Worm (Caenorhabditis elegans) whole organism, late embryonic: Measurements from ENCODE around the gene sri-20.

ENCODE experiments used
- C38D4.7 ChIP-seq: fragments of 200-800 bp; sonication (Bioruptor generic); optimal IDR thresholded peaks from 2 replicates; lab custom pipeline; 2018; ENCODE audit warnings: mild to moderate bottlenecking, missing genetic modification characterization, moderate library complexity, missing compliant biosample characterization
- K02D7.2 ChIP-seq: sonication (generic microtip); optimal IDR thresholded peaks from 2 replicates; lab custom pipeline; 2017; ENCODE audit warnings: mild to moderate bottlenecking, missing genetic modification characterization, missing compliant biosample characterization
- K09A11.1 ChIP-seq: sonication (generic microtip); optimal IDR thresholded peaks from 2 replicates; lab custom pipeline; 2017; ENCODE audit warnings: antibody characterized with exemption, mild to moderate bottlenecking, missing genetic modification characterization, missing compliant biosample characterization; ENCODE audit not compliant: insufficient read depth
- T23F11.4 ChIP-seq: fragments of 200-800 bp; sonication (Bioruptor generic); optimal IDR thresholded peaks from 2 replicates; lab custom pipeline; 2018; ENCODE audit warnings: mild to moderate bottlenecking, missing genetic modification characterization, missing compliant biosample characterization
- Y22D7AL.16 ChIP-seq: sonication (generic microtip); optimal IDR thresholded peaks from 2 replicates; lab custom pipeline; 2016; ENCODE audit warnings: missing genetic modification characterization, missing compliant biosample characterization
- ama-1 ChIP-seq: fragments of 150-350 bp; optimal IDR thresholded peaks from 2 replicates; lab custom pipeline; 2014
- ceh-14 ChIP-seq: sonication (generic microtip); optimal IDR thresholded peaks from 2 replicates; lab custom pipeline; 2016; ENCODE audit warnings: missing genotype, missing genetic modification characterization, missing compliant biosample characterization
- ceh-18 ChIP-seq: sonication (generic microtip); optimal IDR thresholded peaks from 2 replicates; lab custom pipeline; 2016; ENCODE audit warnings: missing genetic modification characterization, missing compliant biosample characterization
- ceh-19 ChIP-seq: fragments of 200-800 bp; sonication (Bioruptor generic); optimal IDR thresholded peaks from 2 replicates; lab custom pipeline; 2018; ENCODE audit warnings: mild to moderate bottlenecking, missing genetic modification characterization, missing compliant biosample characterization
- ceh-2 ChIP-seq: sonication (generic microtip); optimal IDR thresholded peaks from 2 replicates; lab custom pipeline; 2016; ENCODE audit warnings: missing genotype, missing genetic modification characterization, missing compliant biosample characterization
- ceh-24 ChIP-seq: sonication (generic microtip); optimal IDR thresholded peaks from 2 replicates; lab custom pipeline; 2016; ENCODE audit warnings: mild to moderate bottlenecking, missing genetic modification characterization, missing compliant biosample characterization
- ceh-31 ChIP-seq: sonication (generic microtip); optimal IDR thresholded peaks from 2 replicates; lab custom pipeline; 2016; ENCODE audit warnings: missing genetic modification characterization, missing compliant biosample characterization
- ceh-34 ChIP-seq: sonication (generic microtip); optimal IDR thresholded peaks from 2 replicates; lab custom pipeline; 2016; ENCODE audit warnings: mild to moderate bottlenecking, missing genetic modification characterization, missing compliant biosample characterization
- ceh-48 ChIP-seq: sonication (generic microtip); optimal IDR thresholded peaks from 2 replicates; lab custom pipeline; 2016; ENCODE audit warnings: missing genetic modification characterization, inconsistent platforms, missing compliant biosample characterization
- che-1 ChIP-seq: sonication (generic microtip); optimal IDR thresholded peaks from 2 replicates; lab custom pipeline; 2016; ENCODE audit warnings: mild to moderate bottlenecking, missing genetic modification characterization, missing compliant biosample characterization
- ets-4 ChIP-seq: sonication (generic microtip); optimal IDR thresholded peaks from 2 replicates; lab custom pipeline; 2016; ENCODE audit warnings: missing genetic modification characterization, missing compliant biosample characterization
- eyg-1 ChIP-seq: sonication (generic microtip); optimal IDR thresholded peaks from 2 replicates; lab custom pipeline; 2016; ENCODE audit warnings: missing genotype, missing genetic modification characterization, missing compliant biosample characterization
- fkh-6 ChIP-seq: sonication (generic microtip); optimal IDR thresholded peaks from 2 replicates; lab custom pipeline; 2016; ENCODE audit warnings: missing genetic modification characterization, missing compliant biosample characterization
- gmeb-2 ChIP-seq: sonication (generic microtip); optimal IDR thresholded peaks from 2 replicates; lab custom pipeline; 2016; ENCODE audit warnings: missing genetic modification characterization, inconsistent platforms, missing compliant biosample characterization
- hlh-13 ChIP-seq: fragments of 200-800 bp; sonication (Bioruptor generic); optimal IDR thresholded peaks from 2 replicates; lab custom pipeline; 2018; ENCODE audit warnings: mild to moderate bottlenecking, missing genetic modification characterization, missing compliant biosample characterization
- hlh-15 ChIP-seq: sonication (generic microtip); optimal IDR thresholded peaks from 2 replicates; lab custom pipeline; 2016; ENCODE audit warnings: missing genetic modification characterization, missing compliant biosample characterization
- hlh-30 ChIP-seq: sonication (generic microtip); optimal IDR thresholded peaks from 2 replicates; lab custom pipeline; 2017; ENCODE audit warnings: antibody characterized with exemption, missing genetic modification characterization, missing compliant biosample characterization; ENCODE audit not compliant: insufficient read depth
- hlh-8 ChIP-seq: sonication (generic microtip); optimal IDR thresholded peaks from 2 replicates; lab custom pipeline; 2016; ENCODE audit warnings: missing genotype, missing genetic modification characterization, missing compliant biosample characterization
- lim-6 ChIP-seq: sonication (generic microtip); optimal IDR thresholded peaks from 2 replicates; lab custom pipeline; 2016; ENCODE audit warnings: missing genetic modification characterization, missing compliant biosample characterization
- madf-2 ChIP-seq: sonication (generic microtip); optimal IDR thresholded peaks from 2 replicates; lab custom pipeline; 2017; ENCODE audit warnings: missing genetic modification characterization, missing compliant biosample characterization
- mec-3 ChIP-seq: sonication (generic microtip); optimal IDR thresholded peaks from 2 replicates; lab custom pipeline; 2016; ENCODE audit warnings: borderline replicate concordance, missing genetic modification characterization, missing compliant biosample characterization
- nhr-11 ChIP-seq: fragments of 150-350 bp; optimal IDR thresholded peaks from 2 replicates; lab custom pipeline; 2014; ENCODE audit warnings: missing biosample characterization, missing genetic modification characterization
- nhr-232 ChIP-seq: sonication (generic microtip); optimal IDR thresholded peaks from 2 replicates; lab custom pipeline; 2016; ENCODE audit warnings: missing genetic modification characterization, missing compliant biosample characterization
- pag-3 ChIP-seq: sonication (generic microtip); optimal IDR thresholded peaks from 2 replicates; lab custom pipeline; 2016; ENCODE audit warnings: missing compliant biosample characterization, missing genetic modification characterization, borderline replicate concordance
- pat-9 ChIP-seq: fragments of 200-800 bp; sonication (Bioruptor generic); optimal IDR thresholded peaks from 2 replicates; lab custom pipeline; 2018; ENCODE audit warnings: mild to moderate bottlenecking, missing genetic modification characterization, moderate library complexity, missing compliant biosample characterization
- pax-1 ChIP-seq: fragments of 150-350 bp; optimal IDR thresholded peaks from 2 replicates; lab custom pipeline; 2014; ENCODE audit warnings: missing biosample characterization, missing genetic modification characterization
- pha-4 ChIP-seq: fragments of 150-350 bp; optimal IDR thresholded peaks from 2 replicates; lab custom pipeline; 2018; ENCODE audit warnings: missing biosample characterization, missing genetic modification reagents, missing genetic modification characterization
- pqm-1 ChIP-seq: sonication (generic microtip); optimal IDR thresholded peaks from 2 replicates; lab custom pipeline; 2016; ENCODE audit warnings: missing genetic modification characterization, missing compliant biosample characterization
- pros-1 ChIP-seq: fragments of 150-350 bp; optimal IDR thresholded peaks from 2 replicates; lab custom pipeline; 2014; ENCODE audit warnings: missing biosample characterization, missing genetic modification reagents, missing genetic modification characterization
- sdc-2 ChIP-seq: sonication (generic microtip); optimal IDR thresholded peaks from 2 replicates; lab custom pipeline; 2016; ENCODE audit warnings: missing genotype, missing genetic modification characterization, missing compliant biosample characterization
- syd-9 ChIP-seq: sonication (generic microtip); optimal IDR thresholded peaks from 2 replicates; lab custom pipeline; 2016; ENCODE audit warnings: mild to moderate bottlenecking, missing genetic modification characterization, moderate library complexity, missing compliant biosample characterization
- tbx-2 ChIP-seq: sonication (generic microtip); optimal IDR thresholded peaks from 2 replicates; lab custom pipeline; 2016; ENCODE audit warnings: missing genetic modification characterization, missing compliant biosample characterization
- tbx-7 ChIP-seq: sonication (generic microtip); optimal IDR thresholded peaks from 2 replicates; lab custom pipeline; 2016; ENCODE audit warnings: missing genotype, missing genetic modification characterization, missing compliant biosample characterization
- ttx-3 ChIP-seq: sonication (generic microtip); optimal IDR thresholded peaks from 2 replicates; lab custom pipeline; 2016; ENCODE audit warnings: missing genetic modification reagents, missing genetic modification characterization, missing compliant biosample characterization
- unc-3 ChIP-seq, 2 experiments: fragments of 200-800 bp in 1 of 2; sonication (Bioruptor generic) in 1 of 2; sonication (generic microtip) in 1 of 2; conservative IDR thresholded peaks in 1 of 2; optimal IDR thresholded peaks in 1 of 2; 2 replicates each; pipeline versions ENCODE4 v1.3.6 to Lab custom; 2016 to 2022; ENCODE audit warnings: missing compliant biosample characterization in 2 of 2, missing genetic modification characterization in 2 of 2, missing genetic modification reagents in 1 of 2
- unc-55 ChIP-seq: sonication (generic microtip); optimal IDR thresholded peaks from 2 replicates; lab custom pipeline; 2017; ENCODE audit warnings: missing biosample characterization, missing genetic modification reagents, missing genetic modification characterization
- unc-86 ChIP-seq: sonication (generic microtip); optimal IDR thresholded peaks from 2 replicates; lab custom pipeline; 2016; ENCODE audit warnings: missing genetic modification characterization, missing compliant biosample characterization
- zip-5 ChIP-seq: sonication (generic microtip); optimal IDR thresholded peaks from 2 replicates; lab custom pipeline; 2016; ENCODE audit warnings: missing genetic modification characterization, missing compliant biosample characterization

sri-20 gene

ce11 chrV:10379293-10379692 lies 10.9 kb downstream of the sri-20 start, which contains the start of gene AC3.12:
Gene AC3.12, minus strand, starts transcription at chrV:10379393.
- TF ChIP-seq pat-9 (tag; lab: Kevin White, UChicago) (no peak), tbx-2 (no peak), ets-4 (tag; lab: Kevin White, UChicago) (no peak), fkh-6 (tag; lab: Kevin White, UChicago) (no peak), syd-9 (no peak), T23F11.4 (no peak), ceh-2 (tag; lab: Kevin White, UChicago) (no peak), sdc-2 (no peak), gmeb-2 (tag; lab: Kevin White, UChicago) (no peak), nhr-232 (tag; lab: Kevin White, UChicago) (no peak), ceh-14 (tag; lab: Kevin White, UChicago) (no peak), C38D4.7 (GFP tag; lab: Kevin White, UChicago) (no peak), pax-1 (no peak)
- TF ChIP-seq, all 69 proteins: peak for 0

ce11 chrV:10379761-10380160 lies 11.4 kb downstream of the sri-20 start:
- no peak for TF ChIP-seq pha-4 (tag; lab: Kevin White, UChicago)
- TF ChIP-seq K02D7.2 (tag; lab: Kevin White, UChicago), result no peak
- TF ChIP-seq zip-5, result no peak
- no peak for TF ChIP-seq ceh-31
- no peak for TF ChIP-seq hlh-30 (tag; lab: Kevin White, UChicago)
- no peak for TF ChIP-seq ama-1 (lab: Kevin White, UChicago)
- TF ChIP-seq lim-6 (tag; lab: Kevin White, UChicago), result no peak
- TF ChIP-seq pqm-1 (tag; lab: Kevin White, UChicago), result no peak
- no peak for TF ChIP-seq nhr-11 (tag; lab: Kevin White, UChicago)
- no peak for TF ChIP-seq Y22D7AL.16 (tag; lab: Kevin White, UChicago)
- TF ChIP-seq che-1, result no peak
- TF ChIP-seq C38D4.7 (GFP tag; lab: Kevin White, UChicago), result no peak
- TF ChIP-seq tbx-7 (tag; lab: Kevin White, UChicago), result no peak
- TF ChIP-seq ceh-14 (tag; lab: Kevin White, UChicago), result no peak
- TF ChIP-seq gmeb-2 (tag; lab: Kevin White, UChicago), result no peak
- no peak for TF ChIP-seq ceh-48 (tag; lab: Kevin White, UChicago)

- TF ChIP-seq mec-3 (tag; lab: Kevin White, UChicago), result no peak
- TF ChIP-seq hlh-30 (tag; lab: Kevin White, UChicago), result no peak
- no peak for TF ChIP-seq hlh-8 (tag; lab: Kevin White, UChicago)
- no peak for TF ChIP-seq Y22D7AL.16 (tag; lab: Kevin White, UChicago)
- TF ChIP-seq pqm-1 (tag; lab: Kevin White, UChicago), result no peak
- TF ChIP-seq che-1, result no peak
- no peak for TF ChIP-seq hlh-15
- TF ChIP-seq pag-3 (tag; lab: Kevin White, UChicago), result no peak
- no peak for TF ChIP-seq pros-1 (tag; lab: Kevin White, UChicago)
- no peak for TF ChIP-seq T23F11.4
- no peak for TF ChIP-seq sdc-2
- no peak for TF ChIP-seq nhr-232 (tag; lab: Kevin White, UChicago)
- TF ChIP-seq syd-9, result no peak
- no peak for TF ChIP-seq unc-55 (GFP tag; lab: Kevin White, UChicago)
- TF ChIP-seq hlh-13 (GFP tag; lab: Kevin White, UChicago), result no peak
These were observed 13.4 kb downstream of the sri-20 start, which contains the start of gene abu-1 for ce11 chrV:10381726-10382125. Gene abu-1, minus strand, starts transcription at chrV:10381826.

ce11 chrV:10382142-10382541 lies 13.8 kb downstream of the sri-20 start, which contains the start of gene pqn-2:
Gene pqn-2, plus strand, starts transcription at chrV:10382442.
- TF ChIP-seq ceh-24 (tag; lab: Kevin White, UChicago), result no peak
- TF ChIP-seq madf-2 (tag; lab: Kevin White, UChicago), result no peak
- TF ChIP-seq tbx-2, result no peak
- TF ChIP-seq ceh-18, result no peak
- no peak for TF ChIP-seq ceh-34 (tag; lab: Kevin White, UChicago)
- no peak for TF ChIP-seq che-1
- no peak for TF ChIP-seq Y22D7AL.16 (tag; lab: Kevin White, UChicago)
- no peak for TF ChIP-seq pat-9 (tag; lab: Kevin White, UChicago)
- TF ChIP-seq pax-1, result no peak
- no peak for TF ChIP-seq unc-86
- TF ChIP-seq ceh-19, result no peak
- no peak for TF ChIP-seq eyg-1 (tag; lab: Kevin White, UChicago)
- TF ChIP-seq ttx-3 (tag; lab: Kevin White, UChicago), result no peak
- TF ChIP-seq unc-3 (GFP tag; conservative IDR thresholded peaks at IDR 0.05; lab: Robert Waterston, UW), result no peak
- no peak for TF ChIP-seq unc-3 (tag; optimal IDR thresholded peaks at IDR 0.05; lab: Kevin White, UChicago)
- no peak for TF ChIP-seq K09A11.1 (tag; lab: Kevin White, UChicago)
